Fruit fly (Drosophila melanogaster): Measurements from ENCODE around the gene Tak1.

DNA sequence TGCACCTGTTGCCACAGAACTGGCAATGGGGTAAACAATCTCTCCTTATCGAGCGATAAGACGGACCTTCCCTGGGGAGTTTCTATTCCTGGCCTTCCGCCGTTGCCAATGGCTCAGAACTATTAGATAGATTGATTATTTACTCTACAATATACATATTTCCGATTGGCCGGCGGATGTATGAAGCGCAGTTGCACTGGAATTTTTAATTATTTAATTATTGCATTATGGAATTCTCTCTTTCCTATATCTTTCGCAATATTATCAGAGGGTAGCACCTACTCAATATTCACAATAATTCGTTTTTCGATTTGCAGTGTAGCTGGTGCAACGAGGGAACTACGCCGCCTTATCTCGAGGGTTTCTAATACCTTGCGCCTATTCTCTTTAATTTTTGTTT, 57.6 kb downstream of the Tak1 start, which contains the start of gene GstT3:
- TF ChIP-seq Ets98B (GFP tag; IDR thresholded peaks at IDR 0.05) (no peak), CG17806 (tag; optimal IDR thresholded peaks at IDR 0.05) (no peak), Pif1A (GFP tag; optimal IDR thresholded peaks at IDR 0.05) (no peak), EcR (GFP tag; optimal IDR thresholded peaks at IDR 0.05) (no peak), CG10348 (GFP tag; IDR thresholded peaks at IDR 0.05) (no peak), rn (GFP tag; IDR thresholded peaks at IDR 0.05) (no peak)

Measured in whole organism, pupa.